Worm (Caenorhabditis elegans) whole organism, L2 larva: Measurements from ENCODE around the gene Y22D7AR.6.

Source experiments
- ZK546.5 ChIP-seq: sonication (generic microtip); optimal IDR thresholded peaks from 2 replicates; lab custom pipeline; 2017; ENCODE audit warnings: missing biosample characterization, missing genetic modification characterization
- ama-1 ChIP-seq: fragments of 150-350 bp; optimal IDR thresholded peaks from 2 replicates; lab custom pipeline; 2018; ENCODE audit warnings: inconsistent platforms
- blmp-1 ChIP-seq: sonication (generic microtip); optimal IDR thresholded peaks from 2 replicates; lab custom pipeline; 2017; ENCODE audit warnings: missing genetic modification characterization, mild to moderate bottlenecking, missing compliant biosample characterization, antibody characterized with exemption, moderate library complexity; ENCODE audit not compliant: insufficient read depth
- ceh-16 ChIP-seq: fragments of 150-350 bp; optimal IDR thresholded peaks from 2 replicates; lab custom pipeline; 2014; ENCODE audit warnings: missing biosample characterization, missing genetic modification characterization
- elt-3 ChIP-seq: sonication (generic microtip); optimal IDR thresholded peaks from 2 replicates; lab custom pipeline; 2017; ENCODE audit warnings: missing biosample characterization, missing genetic modification characterization
- lin-39 ChIP-seq: fragments of 150-350 bp; optimal IDR thresholded peaks from 2 replicates; lab custom pipeline; 2014; ENCODE audit warnings: missing biosample characterization, missing genetic modification reagents, missing genetic modification characterization
- mab-5 ChIP-seq: fragments of 150-350 bp; optimal IDR thresholded peaks from 2 replicates; lab custom pipeline; 2014; ENCODE audit warnings: missing biosample characterization, missing genetic modification characterization
- mdl-1 ChIP-seq, 2 experiments: fragments of 150-350 bp in 1 of 2; sonication (generic microtip) in 1 of 2; optimal IDR thresholded peaks; 2 replicates each; lab custom pipeline; 2017; ENCODE audit warnings: missing biosample characterization in 2 of 2, missing genetic modification characterization in 2 of 2
- nhr-11 ChIP-seq: fragments of 150-350 bp; optimal IDR thresholded peaks from 2 replicates; lab custom pipeline; 2014; ENCODE audit warnings: missing biosample characterization, missing genetic modification characterization
- nhr-129 ChIP-seq: fragments of 150-350 bp; optimal IDR thresholded peaks from 2 replicates; lab custom pipeline; 2014; ENCODE audit warnings: missing biosample characterization, missing genetic modification characterization
- nhr-237 ChIP-seq: fragments of 150-350 bp; optimal IDR thresholded peaks from 2 replicates; lab custom pipeline; 2014; ENCODE audit warnings: missing biosample characterization, missing genetic modification characterization
- zag-1 ChIP-seq: fragments of 150-350 bp; optimal IDR thresholded peaks from 2 replicates; lab custom pipeline; 2014; ENCODE audit warnings: missing biosample characterization, missing genetic modification characterization
- ztf-11 ChIP-seq: sonication (generic microtip); optimal IDR thresholded peaks from 2 replicates; lab custom pipeline; 2017; ENCODE audit warnings: missing biosample characterization, missing genetic modification characterization

DNA sequence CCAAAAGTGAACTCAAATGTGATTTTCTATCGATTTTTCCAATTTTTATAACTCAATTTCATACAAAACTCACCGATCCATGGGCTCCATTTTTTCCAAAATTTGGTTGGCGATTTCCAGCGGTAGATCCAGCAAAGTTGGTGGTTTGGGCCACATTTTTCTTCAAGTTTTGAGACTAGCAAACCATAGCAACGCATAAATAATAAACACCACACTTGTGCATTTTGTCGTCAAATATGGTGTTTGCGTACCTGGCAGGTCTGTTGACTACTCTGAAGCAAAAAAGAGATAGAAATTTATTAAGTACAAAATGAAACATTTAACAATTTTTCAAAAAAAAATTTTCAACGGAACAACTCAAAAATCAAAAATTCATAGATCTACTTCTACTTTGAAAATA lies 28.8 kb upstream of the Y22D7AR.6 start:
- TF ChIP-seq zag-1 (tag; lab: Kevin White, UChicago) (no peak), nhr-11 (tag; lab: Kevin White, UChicago) (no peak), lin-39 (tag; lab: Kevin White, UChicago) (no peak), ceh-16 (tag; lab: Kevin White, UChicago) (no peak), ztf-11 (no peak), elt-3 (no peak), mdl-1 (tag; optimal IDR thresholded peaks at IDR 0.05; lab: Kevin White, UChicago) (no peak), nhr-129 (tag; lab: Kevin White, UChicago) (no peak), ZK546.5 (tag; lab: Kevin White, UChicago) (no peak), ama-1 (lab: Kevin White, UChicago) (no peak), mab-5 (no peak), blmp-1 (no peak), nhr-237 (tag; lab: Kevin White, UChicago) (no peak)
